Worm (Caenorhabditis elegans) whole organism, mixed stage, embryonic: ENCODE measurements around the gene rpn-1.

ENCODE experiments used
- M03D4.4 ChIP-seq: sonication (generic microtip); optimal IDR thresholded peaks from 2 replicates; lab custom pipeline; 2017; ENCODE audit warnings: mild to moderate bottlenecking, missing genetic modification characterization, missing compliant biosample characterization
- bed-3 ChIP-seq: fragments of 200-800 bp; sonication (Bioruptor generic); optimal IDR thresholded peaks from 3 replicates; lab custom pipeline; 2018; ENCODE audit warnings: mild to moderate bottlenecking, missing genetic modification characterization, moderate library complexity, missing compliant biosample characterization
- ceh-39 ChIP-seq: fragments of 150-350 bp; optimal IDR thresholded peaks from 2 replicates; lab custom pipeline; 2014; ENCODE audit warnings: missing biosample characterization, missing genetic modification characterization
- ceh-83 ChIP-seq: fragments of 200-800 bp; sonication (Bioruptor generic); optimal IDR thresholded peaks from 2 replicates; lab custom pipeline; 2018; ENCODE audit warnings: mild to moderate bottlenecking, missing genetic modification characterization, missing compliant biosample characterization
- ces-1 ChIP-seq: fragments of 150-350 bp; optimal IDR thresholded peaks from 2 replicates; lab custom pipeline; 2014; ENCODE audit warnings: missing biosample characterization, missing genetic modification reagents, missing genetic modification characterization
- flh-1 ChIP-seq: fragments of 200-800 bp; sonication (Bioruptor generic); optimal IDR thresholded peaks from 2 replicates; lab custom pipeline; 2018; ENCODE audit warnings: mild to moderate bottlenecking, missing genetic modification characterization, moderate library complexity, missing compliant biosample characterization
- ham-2 ChIP-seq: fragments of 200-800 bp; sonication (Bioruptor generic); optimal IDR thresholded peaks from 2 replicates; lab custom pipeline; 2018; ENCODE audit warnings: mild to moderate bottlenecking, missing genetic modification characterization, missing compliant biosample characterization
- hlh-1 ChIP-seq: fragments of 150-350 bp; optimal IDR thresholded peaks from 2 replicates; lab custom pipeline; 2014; ENCODE audit warnings: missing biosample characterization, missing genetic modification reagents, missing genetic modification characterization
- lin-13 ChIP-seq: fragments of 150-350 bp; optimal IDR thresholded peaks from 2 replicates; lab custom pipeline; 2014; ENCODE audit warnings: missing biosample characterization, missing genetic modification characterization
- lsy-2 ChIP-seq: fragments of 150-350 bp; optimal IDR thresholded peaks from 2 replicates; lab custom pipeline; 2014; ENCODE audit warnings: missing biosample characterization, missing genetic modification characterization
- mab-5 ChIP-seq: fragments of 150-350 bp; optimal IDR thresholded peaks from 2 replicates; lab custom pipeline; 2014; ENCODE audit warnings: missing biosample characterization, missing genetic modification characterization
- mep-1 ChIP-seq: fragments of 150-350 bp; optimal IDR thresholded peaks from 2 replicates; lab custom pipeline; 2017; ENCODE audit warnings: missing biosample characterization, missing genetic modification reagents, missing genetic modification characterization, inconsistent platforms
- mls-2 ChIP-seq: sonication (generic microtip); optimal IDR thresholded peaks from 2 replicates; lab custom pipeline; 2016; ENCODE audit warnings: mild to moderate bottlenecking, missing genetic modification characterization, moderate library complexity, missing compliant biosample characterization
- nhr-12 ChIP-seq: fragments of 150-350 bp; optimal IDR thresholded peaks from 2 replicates; lab custom pipeline; 2014; ENCODE audit warnings: missing biosample characterization, missing genetic modification characterization
- nhr-2 ChIP-seq: fragments of 150-350 bp; optimal IDR thresholded peaks from 2 replicates; lab custom pipeline; 2014; ENCODE audit warnings: missing biosample characterization, missing genetic modification characterization
- nhr-237 ChIP-seq: fragments of 150-350 bp; optimal IDR thresholded peaks from 2 replicates; lab custom pipeline; 2014; ENCODE audit warnings: missing biosample characterization, missing genetic modification characterization
- sem-2 ChIP-seq: fragments of 200-800 bp; sonication (Bioruptor generic); optimal IDR thresholded peaks from 2 replicates; lab custom pipeline; 2018; ENCODE audit warnings: mild to moderate bottlenecking, missing genetic modification characterization, missing compliant biosample characterization
- snpc-4 ChIP-seq: fragments of 150-350 bp; optimal IDR thresholded peaks from 2 replicates; lab custom pipeline; 2014; ENCODE audit warnings: missing biosample characterization, missing genetic modification characterization
- sptf-1 ChIP-seq: sonication (generic microtip); optimal IDR thresholded peaks from 2 replicates; lab custom pipeline; 2017; ENCODE audit warnings: mild to moderate bottlenecking, missing genetic modification characterization, moderate library complexity, missing compliant biosample characterization
- tbx-8 ChIP-seq: fragments of 200-800 bp; sonication (Bioruptor generic); optimal IDR thresholded peaks from 2 replicates; lab custom pipeline; 2018; ENCODE audit warnings: mild to moderate bottlenecking, missing genetic modification characterization, moderate library complexity, missing compliant biosample characterization
- unc-120 ChIP-seq: sonication (generic microtip); optimal IDR thresholded peaks from 2 replicates; lab custom pipeline; 2017; ENCODE audit warnings: missing genetic modification characterization, missing compliant biosample characterization; ENCODE audit not compliant: poor library complexity, severe bottlenecking
- unc-39 ChIP-seq: fragments of 150-350 bp; optimal IDR thresholded peaks from 2 replicates; lab custom pipeline; 2014; ENCODE audit warnings: missing biosample characterization, missing genetic modification characterization
- unc-62 ChIP-seq: fragments of 150-350 bp; optimal IDR thresholded peaks from 2 replicates; lab custom pipeline; 2014; ENCODE audit warnings: missing biosample characterization, missing genetic modification reagents, missing genetic modification characterization
- zip-8 ChIP-seq: fragments of 150-350 bp; optimal IDR thresholded peaks from 2 replicates; lab custom pipeline; 2014; ENCODE audit warnings: missing biosample characterization, missing genetic modification characterization

rpn-1 gene

ce11 chrIV:6909863-6910733, at the start of gene rpn-1, which contains the start of gene ribo-1:
TSS of gene rpn-1 (minus strand) at chrIV:6909913.
TSS of gene ribo-1 (plus strand) at chrIV:6910683.
- TF ChIP-seq mep-1, result peak; percentile 15
- no peak for TF ChIP-seq unc-39 (tag; lab: Kevin White, UChicago)
- TF ChIP-seq ces-1 (GFP tag; lab: Kevin White, UChicago), result no peak
- no peak for TF ChIP-seq hlh-1 (tag; lab: Kevin White, UChicago)
- no peak for TF ChIP-seq sptf-1 (tag; lab: Kevin White, UChicago)
- no peak for TF ChIP-seq ceh-83
- no peak for TF ChIP-seq sem-2 (GFP tag; lab: Kevin White, UChicago)
- TF ChIP-seq zip-8 (tag; lab: Kevin White, UChicago), result no peak
- peak; percentile 22 for TF ChIP-seq nhr-237 (tag; lab: Kevin White, UChicago)

DNA sequence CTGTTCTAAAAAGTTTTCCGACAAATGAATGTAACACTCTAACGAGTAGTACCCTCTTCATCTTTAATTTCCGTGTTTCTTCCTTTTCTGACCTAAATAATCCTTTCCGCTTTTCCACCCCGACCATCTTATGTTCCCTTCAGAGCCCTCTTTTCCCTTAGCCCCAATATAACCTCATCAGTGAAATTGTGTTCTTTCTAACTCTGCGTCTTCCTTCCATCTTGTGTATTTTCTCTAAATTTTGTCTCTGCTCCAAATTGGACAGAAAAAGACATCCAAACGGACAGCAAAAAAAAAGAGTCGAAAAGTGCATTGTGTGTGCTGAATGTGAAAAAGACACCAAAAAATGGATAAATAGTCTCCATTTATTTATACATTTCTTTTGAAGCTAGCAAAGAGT, 49.8 kb upstream of the rpn-1 start:
- TF ChIP-seq lin-13 (tag; lab: Kevin White, UChicago), result no peak
- TF ChIP-seq lsy-2 (tag; lab: Kevin White, UChicago), result no peak
- no peak for TF ChIP-seq hlh-1 (tag; lab: Kevin White, UChicago)
- no peak for TF ChIP-seq unc-39 (tag; lab: Kevin White, UChicago)
- TF ChIP-seq mab-5 (tag; lab: Kevin White, UChicago), result no peak
- peak; percentile 98 for TF ChIP-seq ces-1 (GFP tag; lab: Kevin White, UChicago)
- no peak for TF ChIP-seq nhr-2 (tag; lab: Kevin White, UChicago)

- TF ChIP-seq snpc-4 (tag; lab: Kevin White, UChicago) (no peak), mls-2 (tag; lab: Kevin White, UChicago) (peak; percentile 11), lin-13 (tag; lab: Kevin White, UChicago) (no peak), unc-120 (tag; lab: Kevin White, UChicago) (no peak), nhr-12 (no peak), lsy-2 (tag; lab: Kevin White, UChicago) (no peak), ham-2 (GFP tag; lab: Kevin White, UChicago) (no peak), ces-1 (GFP tag; lab: Kevin White, UChicago) (peak; percentile 37), nhr-2 (tag; lab: Kevin White, UChicago) (no peak), M03D4.4 (tag; lab: Kevin White, UChicago) (no peak)
These were observed 49.0 kb upstream of the rpn-1 start for ce11 chrIV:6958696-6959095.

DNA sequence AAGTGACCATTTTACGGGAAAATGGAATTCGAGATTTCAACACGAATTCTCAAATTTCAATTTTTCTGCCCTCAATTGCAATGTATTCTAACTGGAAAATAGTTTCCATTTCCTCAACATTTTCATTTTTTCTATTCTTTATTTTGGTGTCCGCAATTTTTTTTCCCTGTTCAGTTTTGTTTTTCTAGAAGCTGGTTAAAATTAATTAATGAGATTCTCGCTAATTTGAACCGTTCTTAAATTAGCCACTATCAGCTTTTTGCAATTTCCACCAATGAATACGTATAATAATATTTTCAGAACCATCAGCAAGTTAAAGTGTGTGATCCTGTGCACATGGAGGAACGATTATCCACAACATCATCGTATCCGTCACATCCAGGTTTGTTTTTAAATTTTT, 47.6 kb upstream of the rpn-1 start, which contains the start of gene jnk-1:
jnk-1 (plus strand) TSS at position 301 of the 400 bp plus-strand sequence.
- no peak for TF ChIP-seq mep-1
- no peak for TF ChIP-seq tbx-8 (GFP tag; lab: Kevin White, UChicago)
- no peak for TF ChIP-seq nhr-237 (tag; lab: Kevin White, UChicago)
- no peak for TF ChIP-seq M03D4.4 (tag; lab: Kevin White, UChicago)

DNA sequence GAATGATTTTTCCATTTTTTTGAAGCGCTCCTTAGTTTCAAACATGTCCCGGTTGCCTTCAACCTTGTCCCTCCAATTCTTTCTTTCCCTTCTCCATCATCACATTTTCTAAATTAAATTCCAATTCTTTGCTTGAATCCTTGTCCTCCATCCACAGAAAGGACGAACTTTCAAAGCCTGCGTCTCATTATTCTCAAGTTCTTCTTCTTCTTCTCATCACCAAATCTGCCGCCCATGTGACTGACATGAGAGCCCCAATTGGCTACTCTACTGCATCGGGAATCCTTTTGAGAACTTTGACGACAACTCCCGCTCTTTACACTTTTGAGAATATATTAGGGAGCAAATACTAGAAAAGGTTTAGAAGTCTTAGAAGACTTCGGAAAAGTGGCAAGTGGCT, 47.0 kb upstream of the rpn-1 start:
- peak; percentile 96 for TF ChIP-seq ces-1 (GFP tag; lab: Kevin White, UChicago)
- no peak for TF ChIP-seq snpc-4 (tag; lab: Kevin White, UChicago)
- TF ChIP-seq bed-3 (GFP tag; lab: Kevin White, UChicago), result no peak
- TF ChIP-seq unc-62 (GFP tag; lab: Kevin White, UChicago), result no peak

ce11 chrIV:6954682-6955081, 45.0 kb upstream of the rpn-1 start:
- TF ChIP-seq flh-1 (GFP tag; lab: Kevin White, UChicago) (no peak), ces-1 (GFP tag; lab: Kevin White, UChicago) (peak; percentile 4), ceh-39 (no peak)
- TF ChIP-seq, all 35 proteins: peak for 1

DNA sequence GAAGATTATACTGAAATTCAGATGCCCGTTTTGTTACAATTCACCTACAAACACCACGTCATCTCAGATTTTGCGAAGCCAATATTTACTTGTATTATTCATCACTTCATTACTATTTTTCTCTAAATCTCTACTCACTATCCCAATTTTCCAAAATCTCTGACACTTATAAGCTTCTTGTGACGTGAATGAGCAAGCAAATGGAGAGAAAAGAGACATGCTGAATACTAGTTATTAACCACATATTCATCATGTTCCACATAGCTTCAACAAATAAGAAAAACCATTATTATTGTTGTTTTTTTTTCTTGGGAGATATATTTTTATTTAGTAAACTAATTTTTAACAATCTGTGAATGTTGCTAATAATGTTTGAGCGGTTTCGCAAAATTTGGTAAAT, 41.5 kb upstream of the rpn-1 start:
- TF ChIP-seq lsy-2 (tag; lab: Kevin White, UChicago) (no peak), ces-1 (GFP tag; lab: Kevin White, UChicago) (peak; percentile 8)
